In the genomic region with DNA sequence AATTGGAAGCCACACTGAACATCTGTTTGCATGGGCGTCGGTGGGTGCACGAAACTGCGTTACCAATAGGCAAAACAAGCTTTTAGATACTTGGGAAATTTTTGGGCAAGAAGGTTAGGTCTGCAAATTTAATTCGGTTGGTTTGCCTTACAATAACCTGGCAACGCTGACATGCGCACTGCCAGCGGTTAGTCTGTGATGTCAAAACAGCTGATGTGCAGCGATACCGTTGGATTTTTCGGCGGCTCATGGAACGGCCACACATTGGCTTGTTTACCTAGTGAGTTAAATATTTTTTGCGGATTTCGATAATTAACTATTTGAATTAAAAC, we compare ENCODE assay signal across 1 fruit fly cellular context.
TF ChIP-seq lines count a peak whose summit lies in the region.

Gene ArgRS-m (plus strand): TSS at position 187 of the 332 bp plus-strand sequence.

TF ChIP-seq in whole organism, embryonic, 481 proteins besides CTCF, POLR2A, EP300 and RAD21 (continued from another document and continues in another):
- peak; percentile 31; the same call in 1 of the 2 replicates for TF ChIP-seq sisA (GFP tag; IDR thresholded peaks at IDR 0.05; lab: Robert Waterston, UW)
- TF ChIP-seq Dad (GFP tag; optimal IDR thresholded peaks at IDR 0.05; lab: Kevin White, UChicago) = peak; percentile 46
- TF ChIP-seq B-H2 (GFP tag; optimal IDR thresholded peaks at IDR 0.05; lab: Kevin White, UChicago) = no peak
- no peak for TF ChIP-seq br (optimal IDR thresholded peaks at IDR 0.05; lab: Kevin White, UChicago)
- TF ChIP-seq CG4404 (GFP tag; IDR thresholded peaks at IDR 0.05; lab: Robert Waterston, UW) = no peak
- TF ChIP-seq ab (GFP tag; optimal IDR thresholded peaks at IDR 0.05; lab: Kevin White, UChicago) = no peak
- TF ChIP-seq CG11398 (GFP tag; optimal IDR thresholded peaks at IDR 0.05; lab: Kevin White, UChicago) = peak; percentile 5
- TF ChIP-seq Rx (GFP tag; IDR thresholded peaks at IDR 0.05; lab: Robert Waterston, UW) = no peak
- no peak for TF ChIP-seq CG10979 (tag; optimal IDR thresholded peaks at IDR 0.05; lab: Kevin White, UChicago)
- no peak for TF ChIP-seq trh (GFP tag; optimal IDR thresholded peaks at IDR 0.05; lab: Kevin White, UChicago)
- peak; percentile 72 for TF ChIP-seq CG1603 (tag; optimal IDR thresholded peaks at IDR 0.05; lab: Kevin White, UChicago)
- no peak for TF ChIP-seq ken (GFP tag; IDR thresholded peaks at IDR 0.05; lab: Robert Waterston, UW)
- no peak for TF ChIP-seq MTF-1 (GFP tag; optimal IDR thresholded peaks at IDR 0.05; lab: Kevin White, UChicago; ENCODE audit: borderline replicate concordance)
- TF ChIP-seq insv (GFP tag; optimal IDR thresholded peaks at IDR 0.05; lab: Kevin White, UChicago) = peak in 1 of 2 experiments; percentile 25
- no peak for TF ChIP-seq Spps (tag; optimal IDR thresholded peaks at IDR 0.05; lab: Kevin White, UChicago)
- no peak for TF ChIP-seq Trl (optimal IDR thresholded peaks at IDR 0.05; lab: Kevin White, UChicago)
- TF ChIP-seq Trl (GFP tag; optimal IDR thresholded peaks at IDR 0.05; lab: Kevin White, UChicago) = peak; percentile 42
- peak; percentile 47 for TF ChIP-seq Hr3 (GFP tag; optimal IDR thresholded peaks at IDR 0.05; lab: Kevin White, UChicago)
- TF ChIP-seq sug (tag; optimal IDR thresholded peaks at IDR 0.05; lab: Kevin White, UChicago) = peak; percentile 44
- TF ChIP-seq Gsc (GFP tag; IDR thresholded peaks at IDR 0.05; lab: Robert Waterston, UW) = no peak
- no peak for TF ChIP-seq zf30C (GFP tag; optimal IDR thresholded peaks at IDR 0.05; lab: Kevin White, UChicago)
- TF ChIP-seq CG13424 (tag; optimal IDR thresholded peaks at IDR 0.05; lab: Kevin White, UChicago) = peak; percentile 37
- TF ChIP-seq gsb-n (tag; optimal IDR thresholded peaks at IDR 0.05; lab: Kevin White, UChicago) = peak; percentile 81
- TF ChIP-seq CG15514 (GFP tag; optimal IDR thresholded peaks at IDR 0.05; lab: Kevin White, UChicago) = peak; percentile 95
- peak; percentile 16 for TF ChIP-seq ERR (GFP tag; optimal IDR thresholded peaks at IDR 0.05; lab: Kevin White, UChicago)
- TF ChIP-seq Stat92E (GFP tag; optimal IDR thresholded peaks at IDR 0.05; lab: Kevin White, UChicago) = peak in 1 of 3 experiments; percentile 10
- peak; percentile 44 for TF ChIP-seq CG34376 (GFP tag; optimal IDR thresholded peaks at IDR 0.05; lab: Kevin White, UChicago)
- no peak for TF ChIP-seq ase (GFP tag; IDR thresholded peaks at IDR 0.05; lab: Robert Waterston, UW)
- peak; percentile 76 for TF ChIP-seq stwl (tag; optimal IDR thresholded peaks at IDR 0.05; lab: Kevin White, UChicago)
- TF ChIP-seq dan (GFP tag; IDR thresholded peaks at IDR 0.05; lab: Robert Waterston, UW) = no peak
- no peak for TF ChIP-seq CG4282 (GFP tag; optimal IDR thresholded peaks at IDR 0.05; lab: Kevin White, UChicago)
- no peak for TF ChIP-seq pan (optimal IDR thresholded peaks at IDR 0.05; lab: Kevin White, UChicago)
- TF ChIP-seq pan (GFP tag; optimal IDR thresholded peaks at IDR 0.05 in 1 of 2, IDR thresholded peaks at IDR 0.05 in 1 of 2) = peak in 1 of 2 experiments; percentile 37
- TF ChIP-seq trem (tag; optimal IDR thresholded peaks at IDR 0.05; lab: Kevin White, UChicago) = peak; percentile 79
- peak; percentile 76 for TF ChIP-seq CG12659 (GFP tag; optimal IDR thresholded peaks at IDR 0.05; lab: Kevin White, UChicago)
- TF ChIP-seq dpn (GFP tag; optimal IDR thresholded peaks at IDR 0.05; lab: Kevin White, UChicago) = peak; percentile 54
- peak; percentile 54 for TF ChIP-seq Lhr (GFP tag; optimal IDR thresholded peaks at IDR 0.05; lab: Kevin White, UChicago)
- TF ChIP-seq run (tag; optimal IDR thresholded peaks at IDR 0.05; lab: Kevin White, UChicago) = no peak
- TF ChIP-seq her (GFP tag; optimal IDR thresholded peaks at IDR 0.05; lab: Kevin White, UChicago) = peak; percentile 56
- peak; percentile 23 for TF ChIP-seq Six4 (GFP tag; optimal IDR thresholded peaks at IDR 0.05; lab: Kevin White, UChicago)
- TF ChIP-seq nerfin-1 (tag; optimal IDR thresholded peaks at IDR 0.05; lab: Kevin White, UChicago) = no peak
- no peak for TF ChIP-seq onecut (GFP tag; IDR thresholded peaks at IDR 0.05; lab: Robert Waterston, UW)
- TF ChIP-seq Dp (GFP tag; optimal IDR thresholded peaks at IDR 0.05; lab: Kevin White, UChicago) = peak; percentile 52
- TF ChIP-seq CG7786 (GFP tag; optimal IDR thresholded peaks at IDR 0.05; lab: Kevin White, UChicago) = peak; percentile 73
- no peak for TF ChIP-seq CG31365 (tag; optimal IDR thresholded peaks at IDR 0.05; lab: Kevin White, UChicago)
- TF ChIP-seq lilli (GFP tag; optimal IDR thresholded peaks at IDR 0.05; lab: Kevin White, UChicago) = peak; percentile 80
- no peak for TF ChIP-seq zfh1 (GFP tag; IDR thresholded peaks at IDR 0.05; lab: Robert Waterston, UW)
- TF ChIP-seq Ada2b (GFP tag; IDR thresholded peaks at IDR 0.05; lab: Robert Waterston, UW) = no peak
- peak; percentile 41 for TF ChIP-seq CG2678 (tag; optimal IDR thresholded peaks at IDR 0.05; lab: Kevin White, UChicago)
- peak; percentile 63 for TF ChIP-seq Bteb2 (GFP tag; optimal IDR thresholded peaks at IDR 0.05; lab: Kevin White, UChicago)
- TF ChIP-seq pnt (GFP tag; optimal IDR thresholded peaks at IDR 0.05; lab: Kevin White, UChicago) = no peak
- peak; percentile 43; the same call in 1 of the 3 replicates for TF ChIP-seq dysf (GFP tag; IDR thresholded peaks at IDR 0.05; lab: Robert Waterston, UW)
- no peak for TF ChIP-seq CG17568 (GFP tag; optimal IDR thresholded peaks at IDR 0.05; lab: Kevin White, UChicago)
- no peak for TF ChIP-seq grn (GFP tag; optimal IDR thresholded peaks at IDR 0.05; lab: Kevin White, UChicago)
- no peak for TF ChIP-seq Ravus (GFP tag; IDR thresholded peaks at IDR 0.05; lab: Robert Waterston, UW)
- TF ChIP-seq sim (GFP tag; IDR thresholded peaks at IDR 0.05; lab: Robert Waterston, UW) = no peak
- TF ChIP-seq Nf-YB (GFP tag; optimal IDR thresholded peaks at IDR 0.05; lab: Kevin White, UChicago) = peak; percentile 6
- TF ChIP-seq Dll (GFP tag; IDR thresholded peaks at IDR 0.05; lab: Robert Waterston, UW; ENCODE audit: partially characterized antibody) = peak; percentile 49; the same call in 1 of the 4 replicates
- TF ChIP-seq psq (GFP tag; optimal IDR thresholded peaks at IDR 0.05; lab: Kevin White, UChicago) = peak; percentile 28
- peak; percentile 23; the same call in 1 of the 2 replicates for TF ChIP-seq Adf1 (GFP tag; IDR thresholded peaks at IDR 0.05; lab: Robert Waterston, UW)
- no peak; the same call in 1 of the 2 replicates for TF ChIP-seq CG10366 (GFP tag; IDR thresholded peaks at IDR 0.05; lab: Robert Waterston, UW)
- TF ChIP-seq Ptx1 (GFP tag; IDR thresholded peaks at IDR 0.05; lab: Robert Waterston, UW) = peak; percentile 41; the same call in 1 of the 2 replicates
- no peak for TF ChIP-seq Sry-β (GFP tag; optimal IDR thresholded peaks at IDR 0.05; lab: Kevin White, UChicago)
- no peak for TF ChIP-seq CG11085 (GFP tag; IDR thresholded peaks at IDR 0.05; lab: Robert Waterston, UW)
- peak; percentile 63 for TF ChIP-seq CrebB (tag; optimal IDR thresholded peaks at IDR 0.05; lab: Kevin White, UChicago)
- peak in 1 of 2 experiments; percentile 13 for TF ChIP-seq bsh (GFP tag; optimal IDR thresholded peaks at IDR 0.05; lab: Kevin White, UChicago)
- TF ChIP-seq twi (tag; optimal IDR thresholded peaks at IDR 0.05; lab: Kevin White, UChicago) = no peak
- TF ChIP-seq C15 (GFP tag; IDR thresholded peaks at IDR 0.05; lab: Robert Waterston, UW) = no peak
- TF ChIP-seq Optix (GFP tag; IDR thresholded peaks at IDR 0.05; lab: Robert Waterston, UW) = no peak
- no peak for TF ChIP-seq nom (GFP tag; optimal IDR thresholded peaks at IDR 0.05; lab: Kevin White, UChicago)
- TF ChIP-seq CG10543 (GFP tag; optimal IDR thresholded peaks at IDR 0.05; lab: Kevin White, UChicago) = peak; percentile 59
- no peak for TF ChIP-seq kah (GFP tag; optimal IDR thresholded peaks at IDR 0.05; lab: Kevin White, UChicago)
- peak; percentile 28 for TF ChIP-seq maf-S (GFP tag; optimal IDR thresholded peaks at IDR 0.05; lab: Kevin White, UChicago)
- TF ChIP-seq CG33213 (GFP tag; optimal IDR thresholded peaks at IDR 0.05; lab: Kevin White, UChicago) = peak; percentile 35
- TF ChIP-seq CG30020 (tag; optimal IDR thresholded peaks at IDR 0.05; lab: Kevin White, UChicago) = peak; percentile 8
- peak; percentile 60 for TF ChIP-seq dm (GFP tag; optimal IDR thresholded peaks at IDR 0.05; lab: Kevin White, UChicago)
- no peak for TF ChIP-seq vfl (GFP tag; optimal IDR thresholded peaks at IDR 0.05; lab: Kevin White, UChicago)
- TF ChIP-seq CG9727 (GFP tag; optimal IDR thresholded peaks at IDR 0.05; lab: Kevin White, UChicago) = peak; percentile 46
- TF ChIP-seq CG4424 (GFP tag; optimal IDR thresholded peaks at IDR 0.05; lab: Kevin White, UChicago) = no peak
- TF ChIP-seq CG18011 (GFP tag; optimal IDR thresholded peaks at IDR 0.05; lab: Kevin White, UChicago) = peak; percentile 23
- TF ChIP-seq toy (GFP tag; IDR thresholded peaks at IDR 0.05; lab: Robert Waterston, UW) = 0 out of 2 replicates have a peak, but pooled peaks have one; percentile 5
- TF ChIP-seq D19B (GFP tag; optimal IDR thresholded peaks at IDR 0.05; lab: Kevin White, UChicago) = peak; percentile 28
- TF ChIP-seq CG10431 (GFP tag; optimal IDR thresholded peaks at IDR 0.05; lab: Kevin White, UChicago) = peak; percentile 86
- TF ChIP-seq ato (GFP tag; IDR thresholded peaks at IDR 0.05; lab: Robert Waterston, UW; ENCODE audit: partially characterized antibody) = 0 out of 2 replicates have a peak, but pooled peaks have one; percentile 8
- peak; percentile 53 for TF ChIP-seq Dip3 (GFP tag; optimal IDR thresholded peaks at IDR 0.05; lab: Kevin White, UChicago)
- no peak for TF ChIP-seq B-H1 (GFP tag; IDR thresholded peaks at IDR 0.05; lab: Robert Waterston, UW)
- TF ChIP-seq Xbp1 (GFP tag; optimal IDR thresholded peaks at IDR 0.05; lab: Kevin White, UChicago) = peak; percentile 47
- TF ChIP-seq CG31441 (GFP tag; IDR thresholded peaks at IDR 0.05; lab: Robert Waterston, UW) = no peak
- TF ChIP-seq BEAF-32 (GFP tag; optimal IDR thresholded peaks at IDR 0.05; lab: Kevin White, UChicago) = peak; percentile 61
- peak; percentile 15 for TF ChIP-seq org-1 (GFP tag; optimal IDR thresholded peaks at IDR 0.05; lab: Kevin White, UChicago)
- TF ChIP-seq CHES-1-like (GFP tag; optimal IDR thresholded peaks at IDR 0.05; lab: Kevin White, UChicago) = peak; percentile 70
- peak; percentile 24 for TF ChIP-seq NC2β (GFP tag; optimal IDR thresholded peaks at IDR 0.05; lab: Kevin White, UChicago)
- no peak for TF ChIP-seq wor (GFP tag; IDR thresholded peaks at IDR 0.05; lab: Robert Waterston, UW)
- no peak; the same call in 2 of the 3 replicates for TF ChIP-seq CG14050 (GFP tag; IDR thresholded peaks at IDR 0.05; lab: Robert Waterston, UW)
- peak; percentile 52 for TF ChIP-seq shn (GFP tag; optimal IDR thresholded peaks at IDR 0.05; lab: Kevin White, UChicago)
- TF ChIP-seq cg (GFP tag; optimal IDR thresholded peaks at IDR 0.05; lab: Kevin White, UChicago) = no peak
- no peak for TF ChIP-seq Bgb (GFP tag; IDR thresholded peaks at IDR 0.05; lab: Robert Waterston, UW; ENCODE audit: partially characterized antibody)
- peak; percentile 16 for TF ChIP-seq CG1602 (GFP tag; optimal IDR thresholded peaks at IDR 0.05; lab: Kevin White, UChicago)
- TF ChIP-seq CG11247 (GFP tag; IDR thresholded peaks at IDR 0.05; lab: Robert Waterston, UW) = 0 out of 2 replicates have a peak, but pooled peaks have one; percentile 21
- TF ChIP-seq pros (GFP tag; optimal IDR thresholded peaks at IDR 0.05; lab: Kevin White, UChicago) = no peak
- peak; percentile 45 for TF ChIP-seq CG8944 (GFP tag; optimal IDR thresholded peaks at IDR 0.05; lab: Kevin White, UChicago)
- TF ChIP-seq Hsf (GFP tag; optimal IDR thresholded peaks at IDR 0.05; lab: Kevin White, UChicago) = peak; percentile 65
- TF ChIP-seq CG2120 (GFP tag; optimal IDR thresholded peaks at IDR 0.05; lab: Kevin White, UChicago) = peak; percentile 89
- no peak for TF ChIP-seq ap (GFP tag; IDR thresholded peaks at IDR 0.05; lab: Robert Waterston, UW)
- TF ChIP-seq Sin3A (optimal IDR thresholded peaks at IDR 0.05; lab: Kevin White, UChicago) = peak; percentile 76
- no peak for TF ChIP-seq CG8290 (GFP tag; optimal IDR thresholded peaks at IDR 0.05; lab: Kevin White, UChicago)
- peak in 1 of 2 experiments; percentile 74 for TF ChIP-seq CG8290 (tag; optimal IDR thresholded peaks at IDR 0.05; lab: Kevin White, UChicago)
- peak; percentile 4 for TF ChIP-seq scrt (GFP tag; optimal IDR thresholded peaks at IDR 0.05; lab: Kevin White, UChicago)
- no peak for TF ChIP-seq CG7745 (tag; optimal IDR thresholded peaks at IDR 0.05; lab: Kevin White, UChicago)
- no peak for TF ChIP-seq disco-r (GFP tag; optimal IDR thresholded peaks at IDR 0.05; lab: Kevin White, UChicago)
- peak; percentile 31 for TF ChIP-seq CG12155 (GFP tag; optimal IDR thresholded peaks at IDR 0.05; lab: Kevin White, UChicago)
- peak; percentile 65 for TF ChIP-seq CG13287 (GFP tag; IDR thresholded peaks at IDR 0.05; lab: Robert Waterston, UW; ENCODE audit: partially characterized antibody)
- TF ChIP-seq ems (GFP tag; optimal IDR thresholded peaks at IDR 0.05; lab: Kevin White, UChicago) = peak; percentile 69
- no peak for TF ChIP-seq Eip74EF (GFP tag; optimal IDR thresholded peaks at IDR 0.05; lab: Kevin White, UChicago)
- TF ChIP-seq TFAM (GFP tag; optimal IDR thresholded peaks at IDR 0.05; lab: Kevin White, UChicago) = no peak
- TF ChIP-seq gt (GFP tag; IDR thresholded peaks at IDR 0.05; lab: Robert Waterston, UW) = no peak
- TF ChIP-seq CG11695 (GFP tag; IDR thresholded peaks at IDR 0.05; lab: Robert Waterston, UW) = no peak
- peak; percentile 26 for TF ChIP-seq CG7928 (GFP tag; optimal IDR thresholded peaks at IDR 0.05; lab: Kevin White, UChicago)
- TF ChIP-seq CG6791 (GFP tag; IDR thresholded peaks at IDR 0.05; lab: Robert Waterston, UW; ENCODE audit: partially characterized antibody) = no peak
- peak; percentile 35; the same call in 1 of the 2 replicates for TF ChIP-seq CG6689 (GFP tag; IDR thresholded peaks at IDR 0.05; lab: Robert Waterston, UW)
- TF ChIP-seq Drgx (GFP tag; IDR thresholded peaks at IDR 0.05; lab: Robert Waterston, UW) = peak; percentile 64
- TF ChIP-seq NC2α (GFP tag; optimal IDR thresholded peaks at IDR 0.05; lab: Kevin White, UChicago) = no peak
- no peak for TF ChIP-seq aop (GFP tag; IDR thresholded peaks at IDR 0.05; lab: Robert Waterston, UW)
- TF ChIP-seq CG4617 (GFP tag; optimal IDR thresholded peaks at IDR 0.05; lab: Kevin White, UChicago; ENCODE audit: borderline replicate concordance) = peak; percentile 58
- TF ChIP-seq chn (GFP tag; optimal IDR thresholded peaks at IDR 0.05; lab: Kevin White, UChicago) = peak; percentile 20
- peak; percentile 66 for TF ChIP-seq mam (GFP tag; optimal IDR thresholded peaks at IDR 0.05; lab: Kevin White, UChicago)
- no peak for TF ChIP-seq Nf-YA (GFP tag; IDR thresholded peaks at IDR 0.05; lab: Robert Waterston, UW)
